Worm (Caenorhabditis elegans) whole organism, L3 larva: ENCODE data around the gene Y42A5A.3.

ENCODE experiments used
- aly-2 ChIP-seq: fragments of 150-350 bp; optimal IDR thresholded peaks from 2 replicates; lab custom pipeline; 2014; ENCODE audit warnings: missing biosample characterization, missing genetic modification characterization
- ceh-16 ChIP-seq: sonication (generic microtip); optimal IDR thresholded peaks from 2 replicates; lab custom pipeline; 2017; ENCODE audit warnings: missing biosample characterization, missing genetic modification characterization
- ceh-28 ChIP-seq: fragments of 150-350 bp; optimal IDR thresholded peaks from 2 replicates; lab custom pipeline; 2014; ENCODE audit warnings: missing biosample characterization, missing genetic modification reagents, missing genetic modification characterization
- ceh-82 ChIP-seq: fragments of 150-350 bp; optimal IDR thresholded peaks from 2 replicates; lab custom pipeline; 2014; ENCODE audit warnings: missing biosample characterization, missing genetic modification characterization
- ceh-9 ChIP-seq: sonication (generic microtip); optimal IDR thresholded peaks from 2 replicates; lab custom pipeline; 2018; ENCODE audit warnings: missing biosample characterization, missing genetic modification characterization
- daf-12 ChIP-seq: fragments of 150-350 bp; optimal IDR thresholded peaks from 2 replicates; lab custom pipeline; 2014; ENCODE audit warnings: missing biosample characterization, missing genetic modification reagents, missing genetic modification characterization
- egl-5 ChIP-seq: fragments of 150-350 bp; optimal IDR thresholded peaks from 2 replicates; lab custom pipeline; 2017; ENCODE audit warnings: missing biosample characterization, missing genetic modification reagents, missing genetic modification characterization, inconsistent platforms
- elt-2 ChIP-seq: sonication (generic microtip); optimal IDR thresholded peaks from 2 replicates; lab custom pipeline; 2016; ENCODE audit warnings: missing genetic modification reagents, mild to moderate bottlenecking, missing genetic modification characterization, missing compliant biosample characterization
- elt-3 ChIP-seq, 3 experiments: fragments of 150-350 bp in 1 of 3; sonication (generic microtip) in 2 of 3; optimal IDR thresholded peaks; 2 replicates in 2 of 3; 4 replicates in 1 of 3; lab custom pipeline; 2014 to 2017; ENCODE audit warnings: missing biosample characterization in 3 of 3, missing genetic modification characterization in 3 of 3
- eor-1 ChIP-seq, 2 experiments: fragments of 150-350 bp; optimal IDR thresholded peaks; 2 replicates each; lab custom pipeline; 2014 to 2018; ENCODE audit warnings: missing biosample characterization in 2 of 2, missing genetic modification characterization in 2 of 2
- fkh-10 ChIP-seq: sonication (generic microtip); optimal IDR thresholded peaks from 2 replicates; lab custom pipeline; 2017; ENCODE audit warnings: missing biosample characterization, missing genetic modification reagents, missing genetic modification characterization
- fos-1 ChIP-seq: fragments of 150-350 bp; optimal IDR thresholded peaks from 2 replicates; lab custom pipeline; 2014; ENCODE audit warnings: missing biosample characterization, missing genetic modification characterization
- hmg-11 ChIP-seq: sonication (generic microtip); optimal IDR thresholded peaks from 2 replicates; lab custom pipeline; 2016; ENCODE audit warnings: missing genetic modification characterization, missing compliant biosample characterization
- lin-15B ChIP-seq: fragments of 150-350 bp; optimal IDR thresholded peaks from 2 replicates; lab custom pipeline; 2014; ENCODE audit warnings: missing biosample characterization, missing genetic modification characterization
- nfya-1 ChIP-seq: sonication (generic microtip); optimal IDR thresholded peaks from 2 replicates; lab custom pipeline; 2017; ENCODE audit warnings: missing genetic modification characterization, mild to moderate bottlenecking, missing compliant biosample characterization, antibody characterized with exemption, moderate library complexity; ENCODE audit not compliant: insufficient read depth
- nhr-11 ChIP-seq: fragments of 150-350 bp; optimal IDR thresholded peaks from 2 replicates; lab custom pipeline; 2014; ENCODE audit warnings: missing biosample characterization, missing genetic modification characterization
- nhr-12 ChIP-seq: fragments of 150-350 bp; optimal IDR thresholded peaks from 2 replicates; lab custom pipeline; 2014; ENCODE audit warnings: missing biosample characterization, missing genetic modification characterization
- nhr-23 ChIP-seq: fragments of 150-350 bp; optimal IDR thresholded peaks from 2 replicates; lab custom pipeline; 2014; ENCODE audit warnings: missing biosample characterization, missing genetic modification reagents, missing genetic modification characterization
- nhr-237 ChIP-seq: fragments of 150-350 bp; optimal IDR thresholded peaks from 2 replicates; lab custom pipeline; 2014; ENCODE audit warnings: missing biosample characterization, missing genetic modification characterization
- nhr-25 ChIP-seq: sonication (generic microtip); optimal IDR thresholded peaks from 2 replicates; lab custom pipeline; 2017; ENCODE audit warnings: missing biosample characterization, missing genetic modification characterization
- nhr-28 ChIP-seq: fragments of 150-350 bp; optimal IDR thresholded peaks from 2 replicates; lab custom pipeline; 2014; ENCODE audit warnings: missing biosample characterization, missing genetic modification characterization
- nhr-67 ChIP-seq: fragments of 150-350 bp; optimal IDR thresholded peaks from 2 replicates; lab custom pipeline; 2014; ENCODE audit warnings: missing biosample characterization, missing genetic modification characterization
- nhr-76 ChIP-seq: fragments of 150-350 bp; sonication (generic microtip); optimal IDR thresholded peaks from 5 replicates; lab custom pipeline; 2014; ENCODE audit warnings: missing biosample characterization, missing genetic modification characterization
- nhr-77 ChIP-seq: fragments of 150-350 bp; optimal IDR thresholded peaks from 2 replicates; lab custom pipeline; 2014; ENCODE audit warnings: missing biosample characterization, missing genetic modification characterization
- pqm-1 ChIP-seq: fragments of 150-350 bp; optimal IDR thresholded peaks from 2 replicates; lab custom pipeline; 2017; ENCODE audit warnings: missing biosample characterization, missing genetic modification characterization, inconsistent platforms
- unc-39 ChIP-seq: sonication (generic microtip); optimal IDR thresholded peaks from 4 replicates; lab custom pipeline; 2017; ENCODE audit warnings: missing biosample characterization, missing genetic modification characterization
- unc-62 ChIP-seq: fragments of 150-350 bp; sonication (generic microtip); optimal IDR thresholded peaks from 4 replicates; lab custom pipeline; 2014; ENCODE audit warnings: missing biosample characterization, missing genetic modification reagents, missing genetic modification characterization
- ztf-11 ChIP-seq: fragments of 150-350 bp; optimal IDR thresholded peaks from 2 replicates; lab custom pipeline; 2014; ENCODE audit warnings: missing biosample characterization, missing genetic modification characterization
- ztf-4 ChIP-seq: fragments of 150-350 bp; optimal IDR thresholded peaks from 2 replicates; lab custom pipeline; 2014; ENCODE audit warnings: missing biosample characterization, missing genetic modification characterization

Gene Y42A5A.3

DNA sequence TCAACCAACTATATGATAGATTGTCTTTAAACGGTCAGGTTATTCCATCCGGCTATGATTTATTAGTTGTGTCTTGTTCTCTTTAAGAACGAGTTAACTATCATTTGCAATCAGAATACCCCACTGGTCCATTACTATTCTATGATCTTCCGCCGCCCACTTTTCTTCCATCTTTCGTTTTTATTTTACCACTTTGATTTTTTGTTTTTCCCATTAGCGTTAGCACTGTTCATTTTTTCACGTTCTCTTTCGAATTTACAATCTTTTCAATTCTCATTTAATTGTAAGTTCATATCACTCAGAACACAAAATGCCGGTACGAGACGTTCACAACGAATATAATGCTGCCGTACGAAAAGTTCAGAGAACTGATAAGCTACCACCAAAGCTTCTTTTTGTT, 41.9 kb downstream of the Y42A5A.3 start, which contains the start of gene T04C12.7:
Gene T04C12.7 (plus strand): TSS at position 301 of the 400 bp plus-strand sequence.
- no peak for TF ChIP-seq nhr-76 (tag; lab: Kevin White, UChicago)
- TF ChIP-seq nhr-12 (tag; lab: Kevin White, UChicago): no peak
- no peak for TF ChIP-seq nhr-237 (tag; lab: Kevin White, UChicago)
- TF ChIP-seq pqm-1 (tag; lab: Kevin White, UChicago): no peak
- no peak for TF ChIP-seq ztf-4 (tag; lab: Kevin White, UChicago)
- TF ChIP-seq unc-39 (tag; lab: Kevin White, UChicago): no peak
- no peak for TF ChIP-seq fkh-10 (GFP tag; lab: Kevin White, UChicago)
- no peak for TF ChIP-seq nhr-67 (tag; lab: Kevin White, UChicago)
- TF ChIP-seq nhr-11 (tag; lab: Kevin White, UChicago): no peak
- no peak for TF ChIP-seq ceh-9 (tag; lab: Kevin White, UChicago)
- TF ChIP-seq nhr-77 (tag; lab: Kevin White, UChicago): no peak
- no peak for TF ChIP-seq nfya-1
- no peak for TF ChIP-seq daf-12
- TF ChIP-seq aly-2 (tag; lab: Kevin White, UChicago): no peak
- no peak for TF ChIP-seq ztf-11 (tag; lab: Kevin White, UChicago)
- TF ChIP-seq elt-3 (tag; optimal IDR thresholded peaks at IDR 0.05; lab: Kevin White, UChicago): no peak
- TF ChIP-seq egl-5: no peak
- no peak for TF ChIP-seq ceh-82 (tag; lab: Kevin White, UChicago)
- TF ChIP-seq, all 47 proteins: peak for 0

DNA sequence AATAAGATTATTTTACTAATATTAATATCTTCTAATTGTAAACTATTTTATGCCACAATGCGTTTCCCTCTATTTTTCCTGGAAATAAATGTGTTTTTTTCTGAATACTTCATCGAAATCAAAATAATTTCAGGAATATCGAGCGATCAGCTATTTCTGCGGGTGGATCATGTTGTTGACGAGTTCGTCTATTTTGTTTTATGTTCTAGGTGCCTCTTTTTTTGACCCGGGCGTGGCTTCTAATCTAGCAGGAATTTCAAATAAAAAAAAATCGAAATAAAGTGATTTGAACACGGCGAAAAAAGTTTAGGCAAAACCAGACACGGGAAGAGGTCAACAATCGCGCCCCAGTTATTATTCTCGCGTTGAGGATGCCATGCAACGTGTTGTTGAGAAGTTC, 43.9 kb downstream of the Y42A5A.3 start, which contains the start of gene T04C12.33:
Gene T04C12.33 (plus strand): TSS at position 301 of the 400 bp plus-strand sequence.
- peak; percentile 16 for TF ChIP-seq nhr-23 (tag; lab: Kevin White, UChicago)
- no peak for TF ChIP-seq ceh-28 (tag; lab: Kevin White, UChicago)

DNA sequence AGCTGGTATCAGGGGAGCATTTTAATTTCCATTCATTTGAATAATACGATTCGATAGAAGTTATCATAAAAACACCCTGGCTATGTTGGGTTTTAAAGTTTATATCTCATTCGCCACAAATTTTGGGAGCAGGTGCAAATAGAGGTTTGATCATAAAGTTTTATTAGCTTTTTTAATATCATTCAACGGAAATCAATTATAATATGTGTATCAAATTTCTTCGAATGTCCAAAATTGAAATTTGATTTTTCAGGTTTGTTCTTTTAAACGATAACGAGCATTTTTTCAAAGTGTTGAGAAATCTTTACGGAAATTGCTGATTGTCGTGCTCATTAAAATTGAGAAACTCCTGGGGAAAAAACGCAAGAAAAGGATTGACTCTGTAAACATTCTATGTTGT, 47.1 kb downstream of the Y42A5A.3 start, which contains the start of gene srh-74:
Gene srh-74 (minus strand): TSS at position 101 of the 400 bp plus-strand sequence.
- TF ChIP-seq unc-62 (GFP tag; lab: Kevin White, UChicago) (no peak), elt-3 (tag; optimal IDR thresholded peaks at IDR 0.05; lab: Kevin White, UChicago) (no peak), lin-15B (no peak), pqm-1 (tag; lab: Kevin White, UChicago) (no peak), ceh-16 (tag; lab: Kevin White, UChicago) (no peak), nhr-28 (tag; lab: Kevin White, UChicago) (no peak), hmg-11 (no peak), ceh-28 (tag; lab: Kevin White, UChicago) (no peak)

DNA sequence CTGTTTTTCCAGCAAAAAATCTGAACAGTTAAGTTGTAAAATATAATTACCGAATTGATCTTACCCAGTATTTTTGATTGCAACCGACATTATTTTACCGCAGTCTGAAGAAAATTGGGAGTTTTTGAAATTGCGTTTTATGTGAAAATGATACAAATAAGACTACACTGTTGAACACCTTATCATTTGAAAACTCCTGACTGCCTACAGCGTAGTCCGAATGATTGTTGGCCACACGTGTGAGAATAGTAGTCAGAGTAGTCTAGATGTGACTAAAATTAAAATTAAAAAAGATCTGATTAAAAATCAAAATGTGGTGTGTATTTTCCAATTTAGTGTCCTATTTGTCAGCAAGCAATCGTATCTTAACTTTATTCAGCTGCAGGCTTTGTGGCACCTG, 49.0 kb downstream of the Y42A5A.3 start, which contains the start of gene dhs-18:
Gene dhs-18 (minus strand): TSS at position 104 of the 400 bp plus-strand sequence.
- TF ChIP-seq unc-62 (GFP tag; lab: Kevin White, UChicago) (no peak), nfya-1 (no peak), ceh-82 (tag; lab: Kevin White, UChicago) (no peak), elt-2 (tag; lab: Kevin White, UChicago) (peak; percentile 72), elt-3 (tag; optimal IDR thresholded peaks at IDR 0.05; lab: Kevin White, UChicago) (no peak), nhr-23 (tag; lab: Kevin White, UChicago) (no peak), egl-5 (no peak), nhr-25 (tag; lab: Kevin White, UChicago) (no peak), pqm-1 (tag; lab: Kevin White, UChicago) (peak; percentile 83), nhr-77 (tag; lab: Kevin White, UChicago) (no peak), fos-1 (tag; lab: Kevin White, UChicago) (no peak), fkh-10 (GFP tag; lab: Kevin White, UChicago) (no peak), daf-12 (no peak), eor-1 (tag; optimal IDR thresholded peaks at IDR 0.05; lab: Kevin White, UChicago) (no peak)
